Worm (Caenorhabditis elegans): ENCODE data around the gene F59A7.7.

DNA sequence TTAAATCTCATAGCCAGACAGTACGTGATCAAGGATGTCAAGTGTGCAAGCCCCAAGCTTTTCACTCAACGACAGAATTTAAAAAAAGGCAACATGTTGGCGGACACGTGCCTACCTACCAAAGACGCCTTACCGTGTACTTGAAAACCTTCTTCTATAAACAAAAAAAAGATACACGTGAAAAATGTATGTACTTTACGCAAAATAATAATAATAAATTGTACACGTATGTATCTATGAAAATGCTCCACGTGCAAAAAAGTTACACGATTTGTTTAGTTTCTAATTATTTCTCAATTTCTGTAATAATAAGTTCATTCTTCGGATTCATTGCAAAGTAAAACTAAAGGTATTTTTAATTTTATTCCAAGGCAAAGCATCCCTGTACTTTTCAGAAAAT, 7.2 kb upstream of the F59A7.7 start, which contains the start of gene cysl-4:
- TF ChIP-seq dao-5 (tag; optimal IDR thresholded peaks at IDR 0.05) (no peak), him-1 (tag; optimal IDR thresholded peaks at IDR 0.05) (no peak)
